Worm (Caenorhabditis elegans): ENCODE measurements around the gene srv-21.

ce11 chrIV:5886605-5887004 lies 9.5 kb upstream of the srv-21 start:
- TF ChIP-seq sea-1 (GFP tag; conservative IDR thresholded peaks at IDR 0.05) (no peak), ama-1 (optimal IDR thresholded peaks at IDR 0.05) (no peak), tbx-37 (GFP tag; conservative IDR thresholded peaks at IDR 0.05) (no peak), ceh-36 (tag; optimal IDR thresholded peaks at IDR 0.05) (no peak), pes-1 (GFP tag; IDR thresholded peaks at IDR 0.05) (no peak), flt-1 (GFP tag; IDR thresholded peaks at IDR 0.05) (no peak), hmg-4 (GFP tag; optimal IDR thresholded peaks at IDR 0.05) (no peak), scrt-1 (GFP tag; IDR thresholded peaks at IDR 0.05) (no peak), B0310.2 (tag; optimal IDR thresholded peaks at IDR 0.05) (no peak)
